Worm (Caenorhabditis elegans) whole organism, L4 larva: Measurements from ENCODE around the gene unc-41.

Source experiments
- F10B5.3 ChIP-seq: sonication (generic microtip); optimal IDR thresholded peaks from 2 replicates; lab custom pipeline; 2016; ENCODE audit warnings: mild to moderate bottlenecking, missing genetic modification characterization, missing compliant biosample characterization
- F26F4.8 ChIP-seq: fragments of 200-800 bp; sonication (Bioruptor generic); conservative IDR thresholded peaks from 2 replicates; pipeline ENCODE4 v1.3.6; 2022; ENCODE audit warnings: missing genetic modification characterization, missing compliant biosample characterization
- F49E8.2 ChIP-seq: sonication (generic microtip); optimal IDR thresholded peaks from 2 replicates; lab custom pipeline; 2016; ENCODE audit warnings: missing compliant biosample characterization, mild to moderate bottlenecking, missing genetic modification characterization, borderline replicate concordance
- R02D3.7 ChIP-seq: fragments of 150-350 bp; sonication (generic microtip); optimal IDR thresholded peaks from 3 replicates; lab custom pipeline; 2014; ENCODE audit warnings: missing biosample characterization, missing genetic modification characterization
- Y105C5A.15 ChIP-seq: fragments of 200-800 bp; sonication (Bioruptor generic); IDR thresholded peaks from 2 replicates; pipeline ENCODE4 v1.3.6; 2022; ENCODE audit warnings: missing genetic modification characterization, missing compliant biosample characterization
- Y75B8A.6 ChIP-seq: fragments of 200-800 bp; sonication (Bioruptor generic); IDR thresholded peaks from 2 replicates; pipeline ENCODE4 v1.3.6; 2022; ENCODE audit warnings: missing genetic modification reagents, missing genetic modification characterization, missing compliant biosample characterization
- ZK337.2 ChIP-seq: fragments of 200-800 bp; sonication (Bioruptor generic); IDR thresholded peaks from 2 replicates; pipeline ENCODE4 v1.3.6; 2022; ENCODE audit warnings: missing genetic modification reagents, missing genetic modification characterization, missing compliant biosample characterization
- aly-2 ChIP-seq: sonication (generic microtip); optimal IDR thresholded peaks from 2 replicates; lab custom pipeline; 2018; ENCODE audit warnings: missing biosample characterization, missing genetic modification characterization
- ama-1 ChIP-seq: fragments of 150-350 bp; optimal IDR thresholded peaks from 2 replicates; lab custom pipeline; 2014; ENCODE audit warnings: inconsistent platforms, mixed read lengths
- ceh-32 ChIP-seq: sonication (generic microtip); optimal IDR thresholded peaks from 2 replicates; lab custom pipeline; 2016; ENCODE audit warnings: mild to moderate bottlenecking, missing genetic modification characterization, missing compliant biosample characterization; ENCODE audit not compliant: poor library complexity
- ceh-62 ChIP-seq: sonication (generic microtip); optimal IDR thresholded peaks from 2 replicates; lab custom pipeline; 2017; ENCODE audit warnings: missing biosample characterization, missing genetic modification characterization
- daf-12 ChIP-seq: fragments of 150-350 bp; optimal IDR thresholded peaks from 2 replicates; lab custom pipeline; 2014; ENCODE audit warnings: missing biosample characterization, missing genetic modification reagents, missing genetic modification characterization
- dmd-9 ChIP-seq: fragments of 200-800 bp; sonication (Bioruptor generic); IDR thresholded peaks from 2 replicates; pipeline ENCODE4 v1.3.6; 2022; ENCODE audit warnings: missing genetic modification reagents, missing genetic modification characterization, missing compliant biosample characterization
- dpl-1 ChIP-seq: fragments of 150-350 bp; optimal IDR thresholded peaks from 2 replicates; lab custom pipeline; 2014; ENCODE audit warnings: missing biosample characterization, missing genetic modification reagents, missing genetic modification characterization
- dve-1 ChIP-seq: sonication (generic microtip); optimal IDR thresholded peaks from 2 replicates; lab custom pipeline; 2017; ENCODE audit warnings: antibody characterized with exemption, mild to moderate bottlenecking, missing genetic modification characterization, missing compliant biosample characterization; ENCODE audit not compliant: insufficient read depth
- egl-43 ChIP-seq: fragments of 200-800 bp; sonication (Bioruptor generic); IDR thresholded peaks from 2 replicates; pipeline ENCODE4 v1.3.6; 2022; ENCODE audit warnings: missing genetic modification reagents, missing genetic modification characterization, missing compliant biosample characterization
- hif-1 ChIP-seq, 2 experiments: sonication (generic microtip); optimal IDR thresholded peaks; 2 replicates each; lab custom pipeline; 2016 to 2017; ENCODE audit warnings: missing compliant biosample characterization in 2 of 2, missing genetic modification characterization in 2 of 2, missing genetic modification reagents in 2 of 2, missing genotype in 2 of 2, mild to moderate bottlenecking in 1 of 2
- hlh-11 ChIP-seq: fragments of 200-800 bp; sonication (Bioruptor generic); optimal IDR thresholded peaks from 2 replicates; lab custom pipeline; 2018; ENCODE audit warnings: mild to moderate bottlenecking, missing genetic modification characterization, missing compliant biosample characterization
- hlh-30 ChIP-seq: sonication (generic microtip); optimal IDR thresholded peaks from 2 replicates; lab custom pipeline; 2017; ENCODE audit warnings: antibody characterized with exemption, mild to moderate bottlenecking, missing genetic modification characterization, missing compliant biosample characterization; ENCODE audit not compliant: insufficient read depth
- hmg-1.1 ChIP-seq: fragments of 200-800 bp; sonication (Bioruptor generic); IDR thresholded peaks from 2 replicates; pipeline ENCODE4 v1.3.6; 2022; ENCODE audit warnings: missing genetic modification reagents, missing genetic modification characterization, missing compliant biosample characterization
- lin-13 ChIP-seq: fragments of 150-350 bp; optimal IDR thresholded peaks from 2 replicates; lab custom pipeline; 2014; ENCODE audit warnings: missing biosample characterization, missing genetic modification reagents, missing genetic modification characterization
- lin-15B ChIP-seq: fragments of 150-350 bp; sonication (generic microtip); optimal IDR thresholded peaks from 3 replicates; lab custom pipeline; 2014; ENCODE audit warnings: missing biosample characterization, missing genetic modification characterization
- lin-29 ChIP-seq: fragments of 200-800 bp; sonication (Bioruptor generic); IDR thresholded peaks from 2 replicates; pipeline ENCODE4 v1.3.6; 2022; ENCODE audit warnings: missing genetic modification reagents, missing genetic modification characterization, missing compliant biosample characterization
- lin-38 ChIP-seq: fragments of 200-800 bp; sonication (Bioruptor generic); IDR thresholded peaks from 2 replicates; pipeline ENCODE4 v1.3.6; 2022; ENCODE audit warnings: missing genetic modification reagents, missing genetic modification characterization, missing compliant biosample characterization
- lin-39 ChIP-seq: fragments of 150-350 bp; optimal IDR thresholded peaks from 2 replicates; lab custom pipeline; 2014; ENCODE audit warnings: missing biosample characterization, missing genetic modification reagents, missing genetic modification characterization
- lsy-2 ChIP-seq, 2 experiments: fragments of 150-350 bp in 1 of 2; sonication (generic microtip) in 1 of 2; optimal IDR thresholded peaks; 2 replicates each; lab custom pipeline; 2014 to 2017; ENCODE audit warnings: missing biosample characterization in 2 of 2, missing genetic modification characterization in 2 of 2
- mdl-1 ChIP-seq, 2 experiments: fragments of 150-350 bp in 1 of 2; sonication (generic microtip) in 1 of 2; optimal IDR thresholded peaks; 2 replicates each; lab custom pipeline; 2014 to 2017; ENCODE audit warnings: missing biosample characterization in 2 of 2, missing genetic modification characterization in 2 of 2
- mdt-29 ChIP-seq: fragments of 200-800 bp; sonication (Bioruptor generic); IDR thresholded peaks from 2 replicates; pipeline ENCODE4 v1.3.6; 2022; ENCODE audit warnings: missing genetic modification reagents, missing genetic modification characterization, missing compliant biosample characterization
- mes-2 ChIP-seq: sonication (generic microtip); optimal IDR thresholded peaks from 2 replicates; lab custom pipeline; 2016; ENCODE audit warnings: missing genotype, mild to moderate bottlenecking, missing genetic modification characterization, missing compliant biosample characterization; ENCODE audit not compliant: poor library complexity, severe bottlenecking
- mxl-3 ChIP-seq: fragments of 200-800 bp; sonication (Bioruptor generic); optimal IDR thresholded peaks from 2 replicates; lab custom pipeline; 2018; ENCODE audit warnings: mild to moderate bottlenecking, missing genetic modification characterization, missing compliant biosample characterization
- nhr-102 ChIP-seq: sonication (generic microtip); optimal IDR thresholded peaks from 2 replicates; lab custom pipeline; 2016; ENCODE audit warnings: mild to moderate bottlenecking, missing genetic modification characterization, moderate library complexity, missing compliant biosample characterization
- nhr-11 ChIP-seq: fragments of 150-350 bp; optimal IDR thresholded peaks from 2 replicates; lab custom pipeline; 2014; ENCODE audit warnings: missing biosample characterization, missing genetic modification characterization
- nhr-237 ChIP-seq: sonication (generic microtip); optimal IDR thresholded peaks from 2 replicates; lab custom pipeline; 2017; ENCODE audit warnings: missing biosample characterization, missing genetic modification characterization
- nhr-48 ChIP-seq: sonication (generic microtip); optimal IDR thresholded peaks from 2 replicates; lab custom pipeline; 2016; ENCODE audit warnings: mild to moderate bottlenecking, missing genetic modification characterization, missing compliant biosample characterization
- nhr-6 ChIP-seq: fragments of 150-350 bp; optimal IDR thresholded peaks from 2 replicates; lab custom pipeline; 2014; ENCODE audit warnings: missing biosample characterization, missing genetic modification characterization
- nhr-77 ChIP-seq: fragments of 150-350 bp; optimal IDR thresholded peaks from 2 replicates; lab custom pipeline; 2014; ENCODE audit warnings: missing biosample characterization, missing genetic modification characterization
- pha-4 ChIP-seq, 2 experiments: fragments of 150-350 bp in 1 of 2; fragments of 200-800 bp in 1 of 2; sonication (Bioruptor generic) in 1 of 2; IDR thresholded peaks in 1 of 2; optimal IDR thresholded peaks in 1 of 2; 2 replicates each; pipeline versions ENCODE4 v1.3.6 to Lab custom; 2014 to 2022; ENCODE audit warnings: missing genetic modification characterization in 2 of 2, missing genetic modification reagents in 2 of 2, missing biosample characterization in 1 of 2, missing compliant biosample characterization in 1 of 2
- php-3 ChIP-seq: fragments of 200-800 bp; sonication (Bioruptor generic); IDR thresholded peaks from 2 replicates; pipeline ENCODE4 v1.3.6; 2022; ENCODE audit warnings: missing genetic modification reagents, missing genetic modification characterization, missing compliant biosample characterization
- sdz-12 ChIP-seq: fragments of 200-800 bp; sonication (Bioruptor generic); optimal IDR thresholded peaks from 2 replicates; lab custom pipeline; 2018; ENCODE audit warnings: mild to moderate bottlenecking, missing genetic modification characterization, missing compliant biosample characterization
- set-16 ChIP-seq: fragments of 200-800 bp; sonication (Bioruptor generic); IDR thresholded peaks from 2 replicates; pipeline ENCODE4 v1.3.6; 2022; ENCODE audit warnings: missing genetic modification reagents, missing genetic modification characterization, missing compliant biosample characterization
- skn-1 ChIP-seq: fragments of 150-350 bp; optimal IDR thresholded peaks from 2 replicates; lab custom pipeline; 2014; ENCODE audit warnings: missing biosample characterization, missing genetic modification characterization
- snpc-1.2 ChIP-seq: fragments of 200-800 bp; sonication (Bioruptor generic); IDR thresholded peaks from 2 replicates; pipeline ENCODE4 v1.3.6; 2022; ENCODE audit warnings: missing genetic modification reagents, missing genetic modification characterization, missing compliant biosample characterization
- spr-1 ChIP-seq: sonication (generic microtip); optimal IDR thresholded peaks from 2 replicates; lab custom pipeline; 2016; ENCODE audit warnings: mild to moderate bottlenecking, missing genetic modification characterization, missing compliant biosample characterization
- tra-1 ChIP-seq: fragments of 200-800 bp; sonication (Bioruptor generic); IDR thresholded peaks from 2 replicates; pipeline ENCODE4 v1.3.6; 2022; ENCODE audit warnings: missing genetic modification reagents, missing genetic modification characterization, missing compliant biosample characterization
- unc-130 ChIP-seq: sonication (generic microtip); optimal IDR thresholded peaks from 2 replicates; lab custom pipeline; 2016; ENCODE audit warnings: missing genetic modification reagents, missing genetic modification characterization, missing compliant biosample characterization
- unc-62 ChIP-seq, 3 experiments: fragments of 150-350 bp in 1 of 3; sonication (generic microtip); optimal IDR thresholded peaks in 2 of 3; peaks in 1 of 3; 1 replicate in 1 of 3; 2 replicates in 2 of 3; lab custom pipeline; 2014 to 2017; ENCODE audit warnings: missing biosample characterization in 3 of 3, missing genetic modification characterization in 3 of 3, missing genetic modification reagents in 3 of 3, missing genotype in 1 of 3
- ztf-11 ChIP-seq: fragments of 150-350 bp; optimal IDR thresholded peaks from 2 replicates; lab custom pipeline; 2014; ENCODE audit warnings: missing biosample characterization, missing genetic modification characterization

Gene unc-41

ce11 chrV:9974264-9974663, 1.8 kb downstream of the unc-41 start (continued):
- TF ChIP-seq F10B5.3 (tag; lab: Kevin White, UChicago) (no peak), snpc-1.2 (GFP tag; lab: Robert Waterston, UW) (no peak), unc-62 (GFP tag; optimal IDR thresholded peaks at IDR 0.05 in 1 of 2; lab: Kevin White, UChicago) (peak in 1 of 2 experiments; percentile 91), unc-62 (tag; optimal IDR thresholded peaks at IDR 0.05; lab: Kevin White, UChicago) (no peak), F26F4.8 (GFP tag; lab: Robert Waterston, UW) (no peak)

ce11 chrV:9970119-9970518, 5.9 kb downstream of the unc-41 start:
- TF ChIP-seq dmd-9 (GFP tag; lab: Robert Waterston, UW), result no peak; the same call in 1 of the 2 replicates
- peak; percentile 83 for TF ChIP-seq F49E8.2 (tag; lab: Kevin White, UChicago)
- peak; percentile 93 for TF ChIP-seq hmg-1.1 (GFP tag; lab: Robert Waterston, UW)
- no peak for TF ChIP-seq ztf-11 (tag; lab: Kevin White, UChicago)
- TF ChIP-seq hlh-11, result peak; percentile 69
- TF ChIP-seq R02D3.7 (tag; lab: Kevin White, UChicago), result no peak
- peak; percentile 79 for TF ChIP-seq nhr-48
- TF ChIP-seq nhr-237 (tag; lab: Kevin White, UChicago), result no peak
- peak; percentile 95; the same call in 1 of the 2 replicates for TF ChIP-seq Y105C5A.15 (GFP tag; lab: Robert Waterston, UW)
- TF ChIP-seq tra-1 (GFP tag; lab: Robert Waterston, UW), result peak; percentile 91
- no peak for TF ChIP-seq ceh-62 (tag; lab: Kevin White, UChicago)
- peak; percentile 87; the same call in 1 of the 2 replicates for TF ChIP-seq Y75B8A.6 (GFP tag; lab: Robert Waterston, UW)
- TF ChIP-seq lin-15B (tag; lab: Kevin White, UChicago), result no peak
- peak; percentile 17 for TF ChIP-seq nhr-6 (tag; lab: Kevin White, UChicago)
- TF ChIP-seq mxl-3 (GFP tag; lab: Kevin White, UChicago), result peak; percentile 71
- TF ChIP-seq lin-13 (GFP tag; lab: Kevin White, UChicago), result peak; percentile 60
- peak in 1 of 2 experiments; percentile 58 for TF ChIP-seq lsy-2 (tag; optimal IDR thresholded peaks at IDR 0.05; lab: Kevin White, UChicago)
- peak; percentile 59 for TF ChIP-seq dve-1 (tag; lab: Kevin White, UChicago)
- no peak for TF ChIP-seq skn-1 (tag; lab: Kevin White, UChicago)
- TF ChIP-seq dpl-1 (GFP tag; lab: Kevin White, UChicago), result peak; percentile 27
- TF ChIP-seq nhr-11 (tag; lab: Kevin White, UChicago), result no peak
- TF ChIP-seq set-16 (GFP tag; lab: Robert Waterston, UW), result peak; percentile 73
- TF ChIP-seq unc-62 (GFP tag; optimal IDR thresholded peaks at IDR 0.05 in 1 of 2; lab: Kevin White, UChicago), result no peak
- TF ChIP-seq unc-62 (tag; optimal IDR thresholded peaks at IDR 0.05; lab: Kevin White, UChicago), result no peak
- TF ChIP-seq mes-2 (tag; lab: Kevin White, UChicago), result peak; percentile 89
- TF ChIP-seq lin-38, result peak; percentile 87
- TF ChIP-seq pha-4 (GFP tag; IDR thresholded peaks at IDR 0.05; lab: Robert Waterston, UW), result peak; percentile 96
- TF ChIP-seq pha-4 (tag; optimal IDR thresholded peaks at IDR 0.05; lab: Kevin White, UChicago), result no peak
- peak; percentile 92 for TF ChIP-seq php-3 (GFP tag; lab: Robert Waterston, UW)
- TF ChIP-seq snpc-1.2 (GFP tag; lab: Robert Waterston, UW), result peak; percentile 93
- TF ChIP-seq lin-39, result no peak
- peak; percentile 57; the same call in 1 of the 2 replicates for TF ChIP-seq lin-29 (GFP tag; lab: Robert Waterston, UW)
- TF ChIP-seq nhr-102 (tag; lab: Kevin White, UChicago), result peak; percentile 75
- no peak for TF ChIP-seq aly-2 (tag; lab: Kevin White, UChicago)
- peak; percentile 22 for TF ChIP-seq nhr-77 (tag; lab: Kevin White, UChicago)
- TF ChIP-seq ama-1 (lab: Kevin White, UChicago), result no peak
- peak; percentile 74; the same call in 1 of the 2 replicates for TF ChIP-seq mdt-29
- peak; percentile 59; the same call in 1 of the 2 replicates for TF ChIP-seq ZK337.2
- TF ChIP-seq hlh-30, result peak; percentile 62
- peak; percentile 82 for TF ChIP-seq unc-130 (GFP tag; lab: Kevin White, UChicago)
- no peak for TF ChIP-seq sdz-12 (GFP tag; lab: Kevin White, UChicago)
- TF ChIP-seq egl-43 (GFP tag; lab: Robert Waterston, UW), result peak; percentile 99
- no peak for TF ChIP-seq daf-12 (tag; lab: Kevin White, UChicago)
- peak; percentile 13 for TF ChIP-seq ceh-32 (tag; lab: Kevin White, UChicago)
- no peak for TF ChIP-seq mdl-1 (tag; optimal IDR thresholded peaks at IDR 0.05; lab: Kevin White, UChicago)
- TF ChIP-seq spr-1, result peak; percentile 88
- peak; percentile 42 to 62 for TF ChIP-seq hif-1 (tag; optimal IDR thresholded peaks at IDR 0.05; lab: Kevin White, UChicago)
